Fruit fly (Drosophila melanogaster) whole organism, embryonic: Measurements from ENCODE around the gene CG13842.
A peak's percentile ranks its signal among the peaks of the same experiment; 100 is the strongest.

Experiments
- ATbp ChIP-seq: fragments of 200-800 bp; sonication (Bioruptor generic); optimal IDR thresholded peaks from 2 replicates; lab custom pipeline; 2017; ENCODE audit warnings: missing biosample characterization, mild to moderate bottlenecking, missing genetic modification characterization, missing genetic modification reagents
- Abd-B ChIP-seq: fragments of 200-800 bp; sonication (Bioruptor generic); optimal IDR thresholded peaks from 2 replicates; lab custom pipeline; 2018; ENCODE audit warnings: missing biosample characterization, mild to moderate bottlenecking, missing genetic modification characterization, moderate library complexity
- Awh ChIP-seq: fragments of 200-800 bp; sonication (Bioruptor generic); IDR thresholded peaks from 2 replicates; pipeline ENCODE4, ENCODE4 v1.3.6; 2022; ENCODE audit warnings: missing biosample characterization, missing genetic modification characterization
- CG1024 ChIP-seq: fragments of 200-800 bp; sonication (Bioruptor generic); IDR thresholded peaks from 2 replicates; pipeline ENCODE4 v1.3.6; 2022; ENCODE audit warnings: missing biosample characterization, missing genetic modification characterization
- CG10979 ChIP-seq: fragments of 200-800 bp; sonication (Bioruptor generic); optimal IDR thresholded peaks from 2 replicates; lab custom pipeline; 2018; ENCODE audit warnings: missing biosample characterization, mild to moderate bottlenecking, missing genetic modification characterization, moderate library complexity
- CG11085 ChIP-seq: fragments of 200-800 bp; sonication (Bioruptor generic); IDR thresholded peaks from 2 replicates; pipeline ENCODE4 v1.3.6; 2022; ENCODE audit warnings: missing biosample characterization, missing genetic modification characterization
- CG11696 ChIP-seq: fragments of 200-800 bp; sonication (Bioruptor generic); IDR thresholded peaks from 2 replicates; pipeline ENCODE4 v1.3.6; 2022; ENCODE audit warnings: missing biosample characterization, missing genetic modification characterization
- CG12236 ChIP-seq: fragments of 200-800 bp; sonication (Bioruptor generic); optimal IDR thresholded peaks from 2 replicates; lab custom pipeline; 2016; ENCODE audit warnings: missing biosample characterization, missing genetic modification characterization
- CG14441 ChIP-seq: fragments of 200-800 bp; sonication (Bioruptor generic); IDR thresholded peaks from 2 replicates; pipeline ENCODE4 v1.3.6; 2022; ENCODE audit warnings: missing biosample characterization, missing genetic modification characterization
- CG14710 ChIP-seq: fragments of 200-800 bp; sonication (Bioruptor generic); optimal IDR thresholded peaks from 3 replicates; lab custom pipeline; 2019; ENCODE audit warnings: missing biosample characterization, mild to moderate bottlenecking, missing genetic modification characterization, moderate library complexity
- CG1602 ChIP-seq: fragments of 200-800 bp; sonication (Bioruptor generic); optimal IDR thresholded peaks from 3 replicates; lab custom pipeline; 2016; ENCODE audit warnings: missing biosample characterization, missing genetic modification characterization
- CG16815 ChIP-seq: fragments of 200-800 bp; sonication (Bioruptor generic); optimal IDR thresholded peaks from 3 replicates; lab custom pipeline; 2017; ENCODE audit warnings: missing biosample characterization, mild to moderate bottlenecking, missing genetic modification characterization
- CG17829 ChIP-seq: fragments of 200-800 bp; optimal IDR thresholded peaks from 2 replicates; lab custom pipeline; 2019; ENCODE audit warnings: missing biosample characterization, mild to moderate bottlenecking, missing genetic modification characterization, moderate library complexity
- CG1792 ChIP-seq: fragments of 200-800 bp; sonication (Bioruptor generic); optimal IDR thresholded peaks from 2 replicates; lab custom pipeline; 2016; ENCODE audit warnings: missing biosample characterization, missing genetic modification characterization
- CG2712 ChIP-seq: fragments of 200-800 bp; optimal IDR thresholded peaks from 3 replicates; lab custom pipeline; 2019; ENCODE audit warnings: missing biosample characterization, mild to moderate bottlenecking, missing genetic modification characterization, moderate library complexity
- CG34422 ChIP-seq: fragments of 200-800 bp; sonication (Bioruptor generic); IDR thresholded peaks from 3 replicates; pipeline ENCODE4 v1.3.6; 2022; ENCODE audit warnings: missing biosample characterization, missing genetic modification characterization
- CG42726 ChIP-seq: fragments of 200-800 bp; sonication (Bioruptor generic); IDR thresholded peaks from 2 replicates; pipeline ENCODE4 v1.3.6; 2022; ENCODE audit warnings: missing biosample characterization, missing genetic modification characterization; ENCODE audit not compliant: partially characterized antibody
- CG5953 ChIP-seq: fragments of 200-800 bp; sonication (Bioruptor generic); IDR thresholded peaks from 2 replicates; pipeline ENCODE4 v1.3.6; 2022; ENCODE audit warnings: missing biosample characterization, missing genetic modification characterization
- CG6175 ChIP-seq: fragments of 200-800 bp; sonication (Bioruptor generic); IDR thresholded peaks from 3 replicates; pipeline ENCODE4 v1.3.6; 2022; ENCODE audit warnings: missing biosample characterization, missing genetic modification characterization
- CG7271 ChIP-seq: fragments of 200-800 bp; sonication (Bioruptor generic); optimal IDR thresholded peaks from 2 replicates; lab custom pipeline; 2018; ENCODE audit warnings: missing biosample characterization, mild to moderate bottlenecking, missing genetic modification characterization, moderate library complexity
- CG7963 ChIP-seq: fragments of 200-800 bp; sonication (Bioruptor generic); IDR thresholded peaks from 3 replicates; pipeline ENCODE4 v1.3.6; 2022; ENCODE audit warnings: missing biosample characterization, missing genetic modification characterization; ENCODE audit not compliant: partially characterized antibody
- Dip2 ChIP-seq: fragments of 200-800 bp; sonication (Bioruptor generic); IDR thresholded peaks from 2 replicates; pipeline ENCODE4 v1.3.6; 2022; ENCODE audit warnings: missing biosample characterization, missing genetic modification characterization
- Dref ChIP-seq: fragments of 200-800 bp; sonication (Bioruptor generic); IDR thresholded peaks from 2 replicates; pipeline ENCODE4 v1.3.6; 2022; ENCODE audit warnings: missing biosample characterization, missing genetic modification characterization
- H2.0 ChIP-seq: fragments of 200-800 bp; sonication (Bioruptor generic); IDR thresholded peaks from 2 replicates; pipeline ENCODE4 v1.3.6; 2022; ENCODE audit warnings: missing biosample characterization, missing genetic modification characterization
- HHEX ChIP-seq: fragments of 200-800 bp; sonication (Bioruptor generic); optimal IDR thresholded peaks from 3 replicates; lab custom pipeline; 2017; ENCODE audit warnings: missing biosample characterization, mild to moderate bottlenecking, missing genetic modification characterization, missing genetic modification reagents
- Lhr ChIP-seq: fragments of 200-800 bp; sonication (Bioruptor generic); optimal IDR thresholded peaks from 3 replicates; lab custom pipeline; 2017; ENCODE audit warnings: mild to moderate bottlenecking, missing biosample characterization, missing genetic modification reagents, missing genetic modification characterization
- Myb ChIP-seq: fragments of 200-800 bp; sonication (Bioruptor generic); optimal IDR thresholded peaks from 2 replicates; lab custom pipeline; 2016; ENCODE audit warnings: missing biosample characterization, missing genetic modification characterization
- PHDP ChIP-seq: fragments of 200-800 bp; sonication (Bioruptor generic); optimal IDR thresholded peaks from 3 replicates; lab custom pipeline; 2018; ENCODE audit warnings: missing biosample characterization, mild to moderate bottlenecking, missing genetic modification characterization, moderate library complexity
- Pdp1 ChIP-seq, 2 experiments: fragments of 200-800 bp; sonication (Bioruptor generic); optimal IDR thresholded peaks; 3 replicates each; lab custom pipeline; 2016; ENCODE audit warnings: missing biosample characterization in 2 of 2, missing genetic modification characterization in 2 of 2, mild to moderate bottlenecking in 1 of 2, moderate library complexity in 1 of 2
- Rfx ChIP-seq: fragments of 200-800 bp; sonication (Bioruptor generic); IDR thresholded peaks from 2 replicates; pipeline ENCODE4 v1.3.6; 2022; ENCODE audit warnings: missing biosample characterization, missing genetic modification characterization
- Rx ChIP-seq: fragments of 200-800 bp; sonication (Bioruptor generic); IDR thresholded peaks from 2 replicates; pipeline ENCODE4 v1.3.6; 2022; ENCODE audit warnings: missing biosample characterization, missing genetic modification characterization
- Scr ChIP-seq: fragments of 200-800 bp; sonication (Bioruptor generic); IDR thresholded peaks from 2 replicates; pipeline ENCODE4 v1.3.6; 2022; ENCODE audit warnings: missing biosample characterization, missing genetic modification characterization; ENCODE audit not compliant: partially characterized antibody
- Ssrp ChIP-seq: fragments of 200-800 bp; sonication (Bioruptor generic); optimal IDR thresholded peaks from 2 replicates; lab custom pipeline; 2018; ENCODE audit warnings: missing biosample characterization, mild to moderate bottlenecking, missing genetic modification characterization, moderate library complexity
- az2 ChIP-seq: fragments of 200-800 bp; sonication (Bioruptor generic); optimal IDR thresholded peaks from 3 replicates; lab custom pipeline; 2016; ENCODE audit warnings: missing biosample characterization, missing genetic modification characterization
- cg ChIP-seq: fragments of 200-800 bp; sonication (Bioruptor generic); optimal IDR thresholded peaks from 3 replicates; lab custom pipeline; 2019; ENCODE audit warnings: missing biosample characterization, mild to moderate bottlenecking, missing genetic modification characterization, moderate library complexity
- crc ChIP-seq: fragments of 200-800 bp; sonication (Bioruptor generic); optimal IDR thresholded peaks from 2 replicates; lab custom pipeline; 2016; ENCODE audit warnings: missing biosample characterization, missing genetic modification characterization
- croc ChIP-seq: fragments of 200-800 bp; sonication (Bioruptor generic); conservative IDR thresholded peaks from 3 replicates; pipeline ENCODE4 v1.3.6; 2022; ENCODE audit warnings: missing biosample characterization, missing genetic modification characterization
- esg ChIP-seq: fragments of 200-800 bp; sonication (Bioruptor generic); conservative IDR thresholded peaks from 2 replicates; pipeline ENCODE4 v1.3.6; 2022; ENCODE audit warnings: missing biosample characterization, missing genetic modification characterization
- exex ChIP-seq: fragments of 200-800 bp; sonication (Bioruptor generic); optimal IDR thresholded peaks from 4 replicates; lab custom pipeline; 2018; ENCODE audit warnings: missing biosample characterization, mild to moderate bottlenecking, missing genetic modification characterization, moderate library complexity
- fd64A ChIP-seq: fragments of 200-800 bp; sonication (Bioruptor generic); optimal IDR thresholded peaks from 3 replicates; lab custom pipeline; 2018; ENCODE audit warnings: missing biosample characterization, mild to moderate bottlenecking, missing genetic modification characterization
- grau ChIP-seq: fragments of 200-800 bp; optimal IDR thresholded peaks from 3 replicates; lab custom pipeline; 2019; ENCODE audit warnings: missing biosample characterization, mild to moderate bottlenecking, missing genetic modification characterization, moderate library complexity
- jumu ChIP-seq: fragments of 200-800 bp; sonication (Bioruptor generic); optimal IDR thresholded peaks from 3 replicates; lab custom pipeline; 2016; ENCODE audit warnings: missing biosample characterization, missing genetic modification characterization
- lola ChIP-seq, 3 experiments: fragments of >200 bp in 2 of 3; fragments of 200-800 bp in 1 of 3; sonication (Bioruptor generic) in 1 of 3; optimal IDR thresholded peaks; 2 replicates each; lab custom pipeline; 2017 to 2019; ENCODE audit warnings: missing biosample characterization in 3 of 3, missing genetic modification characterization in 3 of 3, mild to moderate bottlenecking in 1 of 3, moderate library complexity in 1 of 3
- maf-S ChIP-seq: fragments of 200-800 bp; sonication (Bioruptor generic); optimal IDR thresholded peaks from 2 replicates; lab custom pipeline; 2016; ENCODE audit warnings: missing biosample characterization, missing genetic modification characterization
- nmo ChIP-seq: fragments of 200-800 bp; sonication (Bioruptor generic); optimal IDR thresholded peaks from 2 replicates; lab custom pipeline; 2018; ENCODE audit warnings: missing biosample characterization, mild to moderate bottlenecking, missing genetic modification characterization, moderate library complexity
- org-1 ChIP-seq: fragments of 200-800 bp; sonication (Bioruptor generic); optimal IDR thresholded peaks from 2 replicates; lab custom pipeline; 2017; ENCODE audit warnings: missing biosample characterization, missing genetic modification characterization
- pb ChIP-seq: fragments of 200-800 bp; sonication (Bioruptor generic); optimal IDR thresholded peaks from 3 replicates; lab custom pipeline; 2016; ENCODE audit warnings: missing biosample characterization, missing genetic modification characterization
- tll ChIP-seq, 2 experiments: fragments of 200-800 bp in 1 of 2; fragments of >200 bp in 1 of 2; sonication (Bioruptor generic) in 1 of 2; optimal IDR thresholded peaks; 2 replicates each; lab custom pipeline; 2017 to 2019; ENCODE audit warnings: missing biosample characterization in 2 of 2, missing genetic modification characterization in 2 of 2, mild to moderate bottlenecking in 1 of 2, moderate library complexity in 1 of 2
- wdn ChIP-seq: fragments of 200-800 bp; sonication (Bioruptor generic); IDR thresholded peaks from 2 replicates; pipeline ENCODE4 v1.3.6; 2022; ENCODE audit warnings: missing biosample characterization, missing genetic modification characterization
- zf30C ChIP-seq: fragments of 200-800 bp; sonication (Bioruptor generic); optimal IDR thresholded peaks from 3 replicates; lab custom pipeline; 2018; ENCODE audit warnings: missing biosample characterization, mild to moderate bottlenecking, missing genetic modification characterization

Gene CG13842

DNA sequence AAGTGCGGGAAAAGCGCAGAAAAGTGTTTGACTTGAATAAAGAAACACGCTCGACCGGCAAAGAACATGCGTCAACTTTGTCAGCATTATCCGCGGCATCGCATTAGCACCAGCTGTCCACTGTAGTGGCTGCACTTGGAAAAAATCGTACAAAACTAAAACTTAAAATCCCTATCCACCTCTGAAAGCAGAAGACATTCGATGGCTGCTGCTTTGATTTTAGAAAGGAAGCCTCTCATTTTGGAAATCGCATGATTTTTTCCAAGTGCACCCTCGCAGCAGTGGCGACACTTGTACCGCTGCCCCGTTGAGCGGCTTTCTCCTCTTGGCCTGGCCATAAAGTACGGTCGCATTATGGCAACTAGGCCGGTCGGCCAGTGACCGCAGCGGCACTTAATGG lies 42.8 kb downstream of the CG13842 start (continued):
- TF ChIP-seq esg (peak; percentile 48; the same call in 1 of the 2 replicates), wdn (GFP tag; lab: Robert Waterston, UW) (0 out of 2 replicates have a peak, but pooled peaks have one; percentile 27), Awh (GFP tag; lab: Robert Waterston, UW) (no peak), CG14441 (GFP tag; lab: Robert Waterston, UW) (peak; percentile 44), Scr (GFP tag; lab: Robert Waterston, UW) (no peak), CG16815 (GFP tag; lab: Kevin White, UChicago) (no peak), H2.0 (GFP tag; lab: Robert Waterston, UW) (peak; percentile 54), CG1792 (GFP tag; lab: Kevin White, UChicago) (no peak), CG12236 (GFP tag; lab: Kevin White, UChicago) (peak; percentile 37), CG14710 (peak; percentile 0), Ssrp (tag; lab: Kevin White, UChicago) (peak; percentile 48), maf-S (peak; percentile 3), CG5953 (GFP tag; lab: Robert Waterston, UW) (0 out of 2 replicates have a peak, but pooled peaks have one; percentile 38), grau (peak; percentile 35), HHEX (peak; percentile 6), Abd-B (peak; percentile 36), jumu (GFP tag; lab: Kevin White, UChicago) (peak; percentile 17), CG6175 (no peak), zf30C (GFP tag; lab: Kevin White, UChicago) (no peak), pb (peak; percentile 44), exex (tag; lab: Kevin White, UChicago) (no peak), CG7271 (tag; lab: Kevin White, UChicago) (no peak), az2 (GFP tag; lab: Kevin White, UChicago) (peak; percentile 48), CG42726 (GFP tag; lab: Robert Waterston, UW) (no peak), Rx (GFP tag; lab: Robert Waterston, UW) (peak; percentile 61; the same call in 1 of the 2 replicates), CG1024 (GFP tag; lab: Robert Waterston, UW) (peak; percentile 45), crc (GFP tag; lab: Kevin White, UChicago) (no peak), nmo (GFP tag; lab: Kevin White, UChicago) (peak; percentile 59), CG34422 (peak; percentile 55; the same call in 1 of the 3 replicates), croc (peak; percentile 20; the same call in 2 of the 3 replicates), CG10979 (peak; percentile 55), Dip2 (no peak), tll (GFP tag; optimal IDR thresholded peaks at IDR 0.05; lab: Kevin White, UChicago) (no peak), Lhr (GFP tag; lab: Kevin White, UChicago) (no peak), CG11085 (GFP tag; lab: Robert Waterston, UW) (no peak), CG2712 (tag; lab: Kevin White, UChicago) (peak; percentile 45), lola (GFP tag; optimal IDR thresholded peaks at IDR 0.05; lab: Kevin White, UChicago) (no peak), Myb (GFP tag; lab: Kevin White, UChicago) (peak; percentile 12), fd64A (GFP tag; lab: Kevin White, UChicago) (no peak), CG7963 (GFP tag; lab: Robert Waterston, UW) (no peak), ATbp (GFP tag; lab: Kevin White, UChicago) (peak; percentile 66), Dref (no peak), Rfx (GFP tag; lab: Robert Waterston, UW) (no peak; the same call in 1 of the 2 replicates), cg (GFP tag; lab: Kevin White, UChicago) (no peak), CG11696 (GFP tag; lab: Robert Waterston, UW) (no peak), Pdp1 (GFP tag; optimal IDR thresholded peaks at IDR 0.05; lab: Kevin White, UChicago) (peak; percentile 17 to 35), PHDP (tag; lab: Kevin White, UChicago) (peak; percentile 46), CG17829 (tag; lab: Kevin White, UChicago) (no peak), org-1 (GFP tag; lab: Kevin White, UChicago) (no peak), CG1602 (GFP tag; lab: Kevin White, UChicago) (peak; percentile 21)
